Worm (Caenorhabditis elegans): ENCODE measurements around the gene R03H10.6.

DNA sequence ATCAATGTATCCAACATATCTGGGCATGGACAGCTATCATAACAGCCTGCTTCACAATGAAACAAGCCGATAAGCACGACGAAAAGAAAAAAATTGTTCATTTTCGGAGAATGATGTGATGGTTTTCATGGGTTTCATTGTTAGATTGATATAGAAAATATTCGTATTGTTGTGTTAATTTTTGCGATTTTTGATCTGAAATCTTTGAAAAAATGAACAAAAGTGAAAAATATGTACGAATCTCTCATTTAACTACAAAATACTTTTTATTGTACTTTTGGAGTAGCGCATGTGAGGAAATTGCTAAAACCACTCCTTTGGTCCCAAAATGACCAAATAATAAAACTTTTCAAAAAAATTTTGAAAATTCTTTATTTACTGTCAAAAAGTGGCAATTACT is 2.8 kb downstream of the R03H10.6 start, which contains the start of gene R03H10.5:
- no peak for TF ChIP-seq mep-1 (tag; optimal IDR thresholded peaks at IDR 0.05)
- TF ChIP-seq cnd-1 (tag; optimal IDR thresholded peaks at IDR 0.05), result no peak
- TF ChIP-seq nhr-28 (tag; optimal IDR thresholded peaks at IDR 0.05), result no peak
- no peak for TF ChIP-seq pha-4 (tag; optimal IDR thresholded peaks at IDR 0.05)
- TF ChIP-seq lsy-2 (tag; optimal IDR thresholded peaks at IDR 0.05), result no peak
- TF ChIP-seq nhr-237 (tag; optimal IDR thresholded peaks at IDR 0.05), result no peak

Data from whole organism, mixed stage, embryonic.